Worm (Caenorhabditis elegans) whole organism, early embryonic: ENCODE results near the gene sdz-1.

ENCODE experiments used
- B0310.2 ChIP-seq: sonication (generic microtip); optimal IDR thresholded peaks from 2 replicates; lab custom pipeline; 2016; ENCODE audit warnings: mild to moderate bottlenecking, missing genetic modification characterization, missing compliant biosample characterization
- F13C5.2 ChIP-seq: sonication (generic microtip); optimal IDR thresholded peaks from 2 replicates; lab custom pipeline; 2017; ENCODE audit warnings: mild to moderate bottlenecking, missing genetic modification characterization, inconsistent platforms, missing compliant biosample characterization
- ama-1 ChIP-seq: fragments of 150-350 bp; optimal IDR thresholded peaks from 2 replicates; lab custom pipeline; 2014
- ceh-13 ChIP-seq: fragments of 200-800 bp; sonication (Bioruptor generic); optimal IDR thresholded peaks from 2 replicates; lab custom pipeline; 2018; ENCODE audit warnings: mild to moderate bottlenecking, missing genetic modification characterization, missing compliant biosample characterization
- ceh-36 ChIP-seq: sonication (generic microtip); optimal IDR thresholded peaks from 2 replicates; lab custom pipeline; 2016; ENCODE audit warnings: missing genetic modification characterization, inconsistent platforms, missing compliant biosample characterization
- ets-7 ChIP-seq: sonication (generic microtip); optimal IDR thresholded peaks from 2 replicates; lab custom pipeline; 2016; ENCODE audit warnings: missing genotype, missing genetic modification characterization, missing compliant biosample characterization
- flt-1 ChIP-seq: fragments of 200-800 bp; sonication (Bioruptor generic); IDR thresholded peaks from 2 replicates; pipeline ENCODE4 v1.3.6; 2022; ENCODE audit warnings: missing genetic modification characterization, missing compliant biosample characterization
- hnd-1 ChIP-seq: sonication (generic microtip); optimal IDR thresholded peaks from 2 replicates; lab custom pipeline; 2016; ENCODE audit warnings: missing genetic modification characterization, missing compliant biosample characterization
- pes-1 ChIP-seq: fragments of 200-800 bp; sonication (Bioruptor generic); IDR thresholded peaks from 2 replicates; pipeline ENCODE4 v1.3.6; 2022; ENCODE audit warnings: missing genetic modification reagents, missing genetic modification characterization, missing compliant biosample characterization
- scrt-1 ChIP-seq: fragments of 200-800 bp; sonication (Bioruptor generic); IDR thresholded peaks from 2 replicates; pipeline ENCODE4 v1.3.6; 2022; ENCODE audit warnings: missing genetic modification characterization, missing compliant biosample characterization
- sea-1 ChIP-seq: fragments of 200-800 bp; sonication (Bioruptor generic); conservative IDR thresholded peaks from 2 replicates; pipeline ENCODE4 v1.3.6; 2022; ENCODE audit warnings: missing genetic modification characterization, missing compliant biosample characterization
- tbx-11 ChIP-seq: fragments of 200-800 bp; sonication (Bioruptor generic); IDR thresholded peaks from 2 replicates; pipeline ENCODE4 v1.3.6; 2022; ENCODE audit warnings: missing genetic modification characterization, missing compliant biosample characterization
- tbx-37 ChIP-seq: fragments of 200-800 bp; sonication (Bioruptor generic); conservative IDR thresholded peaks from 2 replicates; pipeline ENCODE4 v1.3.6; 2022; ENCODE audit warnings: missing genetic modification reagents, missing genetic modification characterization, missing compliant biosample characterization
- tra-4 ChIP-seq: sonication (generic microtip); optimal IDR thresholded peaks from 2 replicates; lab custom pipeline; 2017; ENCODE audit warnings: missing genetic modification characterization, missing compliant biosample characterization

- TF ChIP-seq scrt-1 (no peak), ceh-36 (tag; lab: Kevin White, UChicago) (no peak), tbx-37 (GFP tag; lab: Robert Waterston, UW) (no peak), pes-1 (GFP tag; lab: Robert Waterston, UW) (no peak), tra-4 (tag; lab: Kevin White, UChicago) (no peak), ama-1 (no peak), hnd-1 (tag; lab: Kevin White, UChicago) (no peak), sea-1 (GFP tag; lab: Robert Waterston, UW) (no peak), tbx-11 (GFP tag; lab: Robert Waterston, UW) (no peak), ets-7 (tag; lab: Kevin White, UChicago) (no peak), B0310.2 (no peak), flt-1 (GFP tag; lab: Robert Waterston, UW) (no peak), F13C5.2 (tag; lab: Kevin White, UChicago) (no peak), ceh-13 (no peak)
Observed at ce11 chrIII:8688438-8688946, 11.6 kb downstream of the sdz-1 start, which contains the start of gene hadb-1.
